Fruit fly (Drosophila melanogaster): ENCODE results near the gene CG4751.

The CG4751 gene

dm6 chr2L:11178826-11179391 lies 48.4 kb downstream of the CG4751 start, which contains the start of gene Boh2 (continued):
- TF ChIP-seq trem (tag; optimal IDR thresholded peaks at IDR 0.05) (peak; percentile 25), hkb (optimal IDR thresholded peaks at IDR 0.05) (no peak), hkb (GFP tag; IDR thresholded peaks at IDR 0.05) (no peak), Hmx (GFP tag; optimal IDR thresholded peaks at IDR 0.05) (no peak), toy (GFP tag; IDR thresholded peaks at IDR 0.05) (no peak), ato (GFP tag; IDR thresholded peaks at IDR 0.05; ENCODE audit: partially characterized antibody) (no peak), CG8089 (GFP tag; optimal IDR thresholded peaks at IDR 0.05) (no peak), CG3407 (GFP tag; optimal IDR thresholded peaks at IDR 0.05) (no peak), CG11504 (tag; optimal IDR thresholded peaks at IDR 0.05) (peak; percentile 19), Nf-YA (GFP tag; IDR thresholded peaks at IDR 0.05) (no peak), CG1832 (GFP tag; optimal IDR thresholded peaks at IDR 0.05) (no peak), dan (GFP tag; IDR thresholded peaks at IDR 0.05) (no peak), CrebB (tag; optimal IDR thresholded peaks at IDR 0.05) (no peak), Atf6 (GFP tag; IDR thresholded peaks at IDR 0.05) (no peak), ssp (GFP tag; IDR thresholded peaks at IDR 0.05) (peak; percentile 34), CG10959 (GFP tag; IDR thresholded peaks at IDR 0.05) (no peak), pb (GFP tag; optimal IDR thresholded peaks at IDR 0.05) (no peak), Scr (GFP tag; IDR thresholded peaks at IDR 0.05; ENCODE audit: partially characterized antibody) (no peak), corto (GFP tag; optimal IDR thresholded peaks at IDR 0.05) (no peak), CG14014 (GFP tag; IDR thresholded peaks at IDR 0.05) (no peak), Nf-YB (GFP tag; optimal IDR thresholded peaks at IDR 0.05) (no peak), Sry-δ (GFP tag; optimal IDR thresholded peaks at IDR 0.05) (peak; percentile 32), hb (GFP tag; IDR thresholded peaks at IDR 0.05; ENCODE audit: partially characterized antibody) (no peak), CG6813 (GFP tag; optimal IDR thresholded peaks at IDR 0.05) (no peak), CG10654 (GFP tag; optimal IDR thresholded peaks at IDR 0.05) (no peak), CG4360 (GFP tag; IDR thresholded peaks at IDR 0.05) (no peak), ttk (GFP tag; IDR thresholded peaks at IDR 0.05) (no peak), odd (GFP tag; optimal IDR thresholded peaks at IDR 0.05) (no peak), zf30C (GFP tag; optimal IDR thresholded peaks at IDR 0.05) (peak; percentile 28), HmgD (GFP tag; optimal IDR thresholded peaks at IDR 0.05) (no peak), H15 (GFP tag; IDR thresholded peaks at IDR 0.05) (no peak), tio (GFP tag; optimal IDR thresholded peaks at IDR 0.05) (no peak), Neu2 (GFP tag; optimal IDR thresholded peaks at IDR 0.05; ENCODE audit: borderline replicate concordance) (no peak), D (optimal IDR thresholded peaks at IDR 0.05) (no peak), D (GFP tag; optimal IDR thresholded peaks at IDR 0.05) (no peak), CG14860 (GFP tag; IDR thresholded peaks at IDR 0.05; ENCODE audit: partially characterized antibody) (no peak), sd (tag; optimal IDR thresholded peaks at IDR 0.05) (no peak), CG18764 (GFP tag; optimal IDR thresholded peaks at IDR 0.05) (no peak), gt (GFP tag; IDR thresholded peaks at IDR 0.05) (no peak), pho (GFP tag; optimal IDR thresholded peaks at IDR 0.05) (no peak), Dp (GFP tag; optimal IDR thresholded peaks at IDR 0.05) (peak; percentile 90), Sox100B (GFP tag; optimal IDR thresholded peaks at IDR 0.05) (no peak), Dfd (GFP tag; optimal IDR thresholded peaks at IDR 0.05) (no peak), CG32767 (GFP tag; IDR thresholded peaks at IDR 0.05) (no peak), dati (GFP tag; IDR thresholded peaks at IDR 0.05) (no peak), HLHmδ (GFP tag; optimal IDR thresholded peaks at IDR 0.05) (no peak), shn (GFP tag; optimal IDR thresholded peaks at IDR 0.05) (no peak), Sin3A (optimal IDR thresholded peaks at IDR 0.05) (peak; percentile 57), NfI (GFP tag; optimal IDR thresholded peaks at IDR 0.05) (no peak), Asciz (GFP tag; optimal IDR thresholded peaks at IDR 0.05) (no peak), nerfin-1 (tag; optimal IDR thresholded peaks at IDR 0.05) (peak; percentile 33), MESR4 (GFP tag; optimal IDR thresholded peaks at IDR 0.05) (peak; percentile 47)

All from whole organism, embryonic.